Comparison of ENCODE assay signal across 3 fruit fly cellular contexts in genomic region chr2L:10232152-10232816, dm6.
A peak's percentile ranks its signal among the peaks of the same experiment; 100 is the strongest.
TF ChIP-seq lines count a peak whose summit lies in the region.

Gene eEF1delta, plus strand, starts transcription at chr2L:10232507.

- TF ChIP-seq CTCF in whole organism, embryonic (GFP tag; optimal IDR thresholded peaks at IDR 0.05; lab: Kevin White, UChicago) = no peak

TF ChIP-seq in whole organism, adult, 20 proteins besides CTCF, POLR2A, EP300 and RAD21:
- peak; percentile 18 for TF ChIP-seq bab1 (GFP tag; optimal IDR thresholded peaks at IDR 0.05; lab: Kevin White, UChicago)
- TF ChIP-seq cnc (optimal IDR thresholded peaks at IDR 0.05; lab: Kevin White, UChicago) = peak in 1 of 2 experiments; percentile 3
- peak; percentile 47 for TF ChIP-seq CG11617 (GFP tag; optimal IDR thresholded peaks at IDR 0.05; lab: Kevin White, UChicago)
- TF ChIP-seq ovo (GFP tag; optimal IDR thresholded peaks at IDR 0.05; lab: Kevin White, UChicago) = no peak
- TF ChIP-seq Mnt (GFP tag; optimal IDR thresholded peaks at IDR 0.05; lab: Kevin White, UChicago) = peak; percentile 68

TF ChIP-seq in whole organism, embryonic, 481 proteins besides CTCF, POLR2A, EP300 and RAD21 (continues in another document):
- no peak for TF ChIP-seq gsb-n (tag; optimal IDR thresholded peaks at IDR 0.05; lab: Kevin White, UChicago)
- TF ChIP-seq hbn (GFP tag; IDR thresholded peaks at IDR 0.05; lab: Robert Waterston, UW; ENCODE audit: partially characterized antibody) = peak; percentile 14; the same call in 1 of the 2 replicates
- TF ChIP-seq ssp (GFP tag; IDR thresholded peaks at IDR 0.05; lab: Robert Waterston, UW) = peak; percentile 93
- TF ChIP-seq CG9876 (GFP tag; optimal IDR thresholded peaks at IDR 0.05; lab: Kevin White, UChicago) = no peak
- peak; percentile 45 for TF ChIP-seq dm (GFP tag; optimal IDR thresholded peaks at IDR 0.05; lab: Kevin White, UChicago)
- TF ChIP-seq D (optimal IDR thresholded peaks at IDR 0.05; lab: Kevin White, UChicago) = no peak
- no peak for TF ChIP-seq D (GFP tag; optimal IDR thresholded peaks at IDR 0.05; lab: Kevin White, UChicago)
- no peak for TF ChIP-seq CG8478 (optimal IDR thresholded peaks at IDR 0.05; lab: Kevin White, UChicago)
- no peak for TF ChIP-seq Blimp-1 (GFP tag; optimal IDR thresholded peaks at IDR 0.05; lab: Kevin White, UChicago)
- TF ChIP-seq CG8089 (GFP tag; optimal IDR thresholded peaks at IDR 0.05; lab: Kevin White, UChicago) = no peak
- no peak for TF ChIP-seq ewg (GFP tag; optimal IDR thresholded peaks at IDR 0.05; lab: Kevin White, UChicago)
- TF ChIP-seq Hmr (GFP tag; optimal IDR thresholded peaks at IDR 0.05; lab: Kevin White, UChicago) = no peak
- TF ChIP-seq Atf3 (GFP tag; optimal IDR thresholded peaks at IDR 0.05; lab: Kevin White, UChicago) = no peak
- TF ChIP-seq nmo (GFP tag; optimal IDR thresholded peaks at IDR 0.05; lab: Kevin White, UChicago) = peak; percentile 14
- TF ChIP-seq Hr39 (optimal IDR thresholded peaks at IDR 0.05; lab: Kevin White, UChicago) = no peak
- no peak for TF ChIP-seq CG10462 (GFP tag; optimal IDR thresholded peaks at IDR 0.05; lab: Kevin White, UChicago)
- no peak for TF ChIP-seq Jarid2 (GFP tag; optimal IDR thresholded peaks at IDR 0.05; lab: Kevin White, UChicago)
- TF ChIP-seq CG14050 (GFP tag; IDR thresholded peaks at IDR 0.05; lab: Robert Waterston, UW) = no peak
- TF ChIP-seq vfl (GFP tag; optimal IDR thresholded peaks at IDR 0.05; lab: Kevin White, UChicago) = no peak
- TF ChIP-seq GATAe (GFP tag; conservative IDR thresholded peaks at IDR 0.05; lab: Robert Waterston, UW) = no peak
- TF ChIP-seq bcd (GFP tag; optimal IDR thresholded peaks at IDR 0.05; lab: Kevin White, UChicago) = no peak
- TF ChIP-seq CG31441 (GFP tag; IDR thresholded peaks at IDR 0.05; lab: Robert Waterston, UW) = no peak
- TF ChIP-seq ci (GFP tag; IDR thresholded peaks at IDR 0.05; lab: Robert Waterston, UW) = no peak
- no peak for TF ChIP-seq ind (GFP tag; optimal IDR thresholded peaks at IDR 0.05; lab: Kevin White, UChicago)
- no peak for TF ChIP-seq Dek (tag; optimal IDR thresholded peaks at IDR 0.05; lab: Kevin White, UChicago)
- TF ChIP-seq CG10147 (GFP tag; optimal IDR thresholded peaks at IDR 0.05; lab: Kevin White, UChicago) = no peak
- peak; percentile 68 for TF ChIP-seq row (GFP tag; IDR thresholded peaks at IDR 0.05; lab: Robert Waterston, UW)
- TF ChIP-seq Hr3 (GFP tag; optimal IDR thresholded peaks at IDR 0.05; lab: Kevin White, UChicago) = no peak
- no peak for TF ChIP-seq zen2 (GFP tag; IDR thresholded peaks at IDR 0.05; lab: Robert Waterston, UW; ENCODE audit: partially characterized antibody)
- no peak for TF ChIP-seq CG8359 (GFP tag; optimal IDR thresholded peaks at IDR 0.05; lab: Kevin White, UChicago; ENCODE audit: borderline replicate concordance)
- no peak for TF ChIP-seq cad (GFP tag; optimal IDR thresholded peaks at IDR 0.05; lab: Kevin White, UChicago)
- TF ChIP-seq CG13287 (GFP tag; IDR thresholded peaks at IDR 0.05; lab: Robert Waterston, UW; ENCODE audit: partially characterized antibody) = peak; percentile 25; the same call in 1 of the 2 replicates
- TF ChIP-seq vvl (GFP tag; IDR thresholded peaks at IDR 0.05; lab: Robert Waterston, UW) = no peak
- TF ChIP-seq Taf1 (GFP tag; IDR thresholded peaks at IDR 0.05; lab: Robert Waterston, UW) = no peak
- TF ChIP-seq Scr (GFP tag; IDR thresholded peaks at IDR 0.05; lab: Robert Waterston, UW; ENCODE audit: partially characterized antibody) = no peak
- no peak for TF ChIP-seq CG14014 (GFP tag; IDR thresholded peaks at IDR 0.05; lab: Robert Waterston, UW)
- no peak for TF ChIP-seq pho (GFP tag; optimal IDR thresholded peaks at IDR 0.05; lab: Kevin White, UChicago)
- no peak; the same call in 1 of the 2 replicates for TF ChIP-seq CG14667 (GFP tag; IDR thresholded peaks at IDR 0.05; lab: Robert Waterston, UW)
- TF ChIP-seq knrl (GFP tag; IDR thresholded peaks at IDR 0.05; lab: Robert Waterston, UW; ENCODE audit: partially characterized antibody) = 0 out of 3 replicates have a peak, but pooled peaks have one; percentile 25
- no peak for TF ChIP-seq sens-2 (GFP tag; IDR thresholded peaks at IDR 0.05; lab: Robert Waterston, UW)
- TF ChIP-seq HLH4C (GFP tag; IDR thresholded peaks at IDR 0.05; lab: Robert Waterston, UW; ENCODE audit: partially characterized antibody) = no peak
- no peak for TF ChIP-seq CG7963 (GFP tag; IDR thresholded peaks at IDR 0.05; lab: Robert Waterston, UW; ENCODE audit: partially characterized antibody)
- TF ChIP-seq CG2202 (tag; optimal IDR thresholded peaks at IDR 0.05; lab: Kevin White, UChicago) = no peak

TF ChIP-seq in whole organism, wandering third instar larva, 38 proteins besides CTCF, POLR2A, EP300 and RAD21:
- TF ChIP-seq woc (GFP tag; optimal IDR thresholded peaks at IDR 0.05; lab: Kevin White, UChicago) (peak; percentile 57), br (GFP tag; optimal IDR thresholded peaks at IDR 0.05; lab: Kevin White, UChicago) (no peak)
